Fruit fly (Drosophila melanogaster) Kc167 (cell line): ENCODE results near the gene CG4842.

Experiments
- Myc ChIP-seq: fragments of >200 bp; optimal IDR thresholded peaks from 2 replicates; lab custom pipeline; 2017; ENCODE audit warnings: missing external identifiers
- Sin3A ChIP-seq: fragments of >200 bp; optimal IDR thresholded peaks from 2 replicates; lab custom pipeline; 2018; ENCODE audit warnings: missing external identifiers
- h ChIP-seq: fragments of >200 bp; optimal IDR thresholded peaks from 3 replicates; lab custom pipeline; 2018; ENCODE audit warnings: missing external identifiers
- insv ChIP-seq: fragments of >200 bp; optimal IDR thresholded peaks from 3 replicates; lab custom pipeline; 2018; ENCODE audit warnings: missing external identifiers
- psq ChIP-seq: fragments of >200 bp; optimal IDR thresholded peaks from 2 replicates; lab custom pipeline; 2017; ENCODE audit warnings: missing external identifiers
- ttk ChIP-seq: sonication (Bioruptor generic); optimal IDR thresholded peaks from 2 replicates; lab custom pipeline; 2017; ENCODE audit warnings: missing external identifiers

The CG4842 gene

dm6 chr3L:16338703-16339102 lies 29.5 kb upstream of the CG4842 start, which contains the start of gene CG4998:
TSS of gene CG4998 (plus strand) at chr3L:16339003.
- TF ChIP-seq ttk (no peak), insv (no peak), Myc (lab: Kevin White, UChicago) (no peak), h (no peak), psq (lab: Kevin White, UChicago) (no peak), Sin3A (lab: Kevin White, UChicago) (no peak)

dm6 chr3L:16339463-16339862 lies 28.7 kb upstream of the CG4842 start:
- no peak for TF ChIP-seq insv
- TF ChIP-seq h, result no peak
- TF ChIP-seq psq (lab: Kevin White, UChicago), result no peak

- TF ChIP-seq Sin3A (lab: Kevin White, UChicago) (no peak), insv (no peak), ttk (no peak), Myc (lab: Kevin White, UChicago) (no peak), h (no peak), psq (lab: Kevin White, UChicago) (no peak)
These were observed 28.3 kb upstream of the CG4842 start for dm6 chr3L:16339873-16340272.

dm6 chr3L:16346023-16346422 lies 22.2 kb upstream of the CG4842 start, which contains the start of gene CG33257:
TSS of gene CG33257 (plus strand) at chr3L:16346323.
- TF ChIP-seq h (no peak), psq (lab: Kevin White, UChicago) (no peak), ttk (no peak), Myc (lab: Kevin White, UChicago) (no peak), insv (no peak), Sin3A (lab: Kevin White, UChicago) (no peak)

- no peak for TF ChIP-seq ttk
- TF ChIP-seq psq (lab: Kevin White, UChicago), result no peak
- TF ChIP-seq insv, result no peak
- TF ChIP-seq Myc (lab: Kevin White, UChicago), result no peak
- no peak for TF ChIP-seq Sin3A (lab: Kevin White, UChicago)
- TF ChIP-seq h, result no peak
These were observed 20.3 kb upstream of the CG4842 start, which contains the start of gene mRpS34 for dm6 chr3L:16347914-16348313. TSS of gene mRpS34 (plus strand) at chr3L:16348074.

- TF ChIP-seq h (no peak), ttk (no peak), psq (lab: Kevin White, UChicago) (no peak), insv (no peak), Myc (lab: Kevin White, UChicago) (no peak), Sin3A (lab: Kevin White, UChicago) (no peak)
These were observed 18.5 kb upstream of the CG4842 start for dm6 chr3L:16349686-16350085.

DNA sequence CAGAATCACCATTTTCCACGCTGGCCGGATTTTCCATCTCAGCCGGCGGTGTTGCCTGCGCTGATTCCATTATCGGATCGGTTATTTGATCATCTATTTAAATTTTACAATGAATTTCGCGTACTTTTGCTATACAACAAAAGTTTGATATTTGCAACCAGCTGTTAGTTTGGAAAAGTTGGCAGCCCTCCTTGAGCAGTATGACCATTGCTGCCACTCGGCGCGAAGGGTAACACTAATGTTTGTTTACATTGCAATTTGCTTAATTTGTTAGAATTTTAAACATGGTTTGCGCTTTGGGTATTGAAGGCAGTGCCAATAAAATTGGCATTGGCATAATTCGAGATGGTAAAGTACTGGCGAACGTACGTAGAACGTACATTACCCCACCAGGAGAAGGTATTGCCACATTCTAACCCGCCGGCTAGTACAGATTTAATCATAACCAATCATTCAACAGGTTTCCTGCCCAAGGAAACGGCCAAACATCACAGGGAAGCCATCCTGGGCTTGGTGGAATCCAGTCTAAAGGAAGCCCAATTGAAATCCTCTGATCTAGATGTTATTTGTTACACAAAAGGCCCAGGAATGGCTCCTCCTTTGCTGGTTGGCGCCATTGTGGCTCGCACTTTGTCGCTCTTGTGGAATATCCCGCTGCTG lies 16.3 kb upstream of the CG4842 start, which contains the start of the genes Golgin104 and Tcs3:
TSS of gene Golgin104 (minus strand) at position 182 of the 660 bp plus-strand sequence.
TSS of gene Tcs3 (plus strand) at position 222 of the 660 bp plus-strand sequence.
- TF ChIP-seq insv (no peak), Myc (lab: Kevin White, UChicago) (no peak), Sin3A (lab: Kevin White, UChicago) (no peak), psq (lab: Kevin White, UChicago) (no peak), h (no peak), ttk (no peak)

DNA sequence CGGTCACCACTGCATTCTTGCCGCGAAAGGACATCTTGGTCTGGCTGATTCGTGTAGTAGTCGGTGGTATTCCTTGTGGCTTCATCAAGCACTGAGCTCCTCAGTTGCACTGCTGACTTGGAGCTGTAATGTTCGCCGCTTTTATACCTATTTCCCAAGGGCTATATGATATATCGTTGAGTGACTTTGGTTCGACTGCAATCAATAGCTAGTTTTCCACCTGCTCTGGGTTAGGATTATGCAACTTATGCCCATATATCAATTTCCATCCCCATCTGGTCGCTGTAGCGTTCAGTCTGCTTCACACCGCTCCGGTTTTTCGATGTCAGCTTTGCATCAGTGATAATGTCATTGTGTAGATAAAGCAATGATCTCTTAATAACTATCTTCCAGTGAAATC lies 14.0 kb upstream of the CG4842 start, which contains the start of gene Pdh:
TSS of gene Pdh (minus strand) at position 101 of the 400 bp plus-strand sequence.
- TF ChIP-seq insv (no peak), Myc (lab: Kevin White, UChicago) (no peak), Sin3A (lab: Kevin White, UChicago) (no peak), ttk (no peak), h (no peak), psq (lab: Kevin White, UChicago) (no peak)

dm6 chr3L:16356171-16356765 lies 11.9 kb upstream of the CG4842 start:
- TF ChIP-seq Sin3A (lab: Kevin White, UChicago), result no peak
- no peak for TF ChIP-seq Myc (lab: Kevin White, UChicago)
- TF ChIP-seq insv, result no peak
- TF ChIP-seq h, result no peak
- TF ChIP-seq psq (lab: Kevin White, UChicago), result no peak

dm6 chr3L:16357187-16357728 lies 10.9 kb upstream of the CG4842 start:
- no peak for TF ChIP-seq h
- TF ChIP-seq psq (lab: Kevin White, UChicago), result no peak
- no peak for TF ChIP-seq insv
- no peak for TF ChIP-seq ttk
- TF ChIP-seq Sin3A (lab: Kevin White, UChicago), result no peak
- TF ChIP-seq Myc (lab: Kevin White, UChicago), result no peak

DNA sequence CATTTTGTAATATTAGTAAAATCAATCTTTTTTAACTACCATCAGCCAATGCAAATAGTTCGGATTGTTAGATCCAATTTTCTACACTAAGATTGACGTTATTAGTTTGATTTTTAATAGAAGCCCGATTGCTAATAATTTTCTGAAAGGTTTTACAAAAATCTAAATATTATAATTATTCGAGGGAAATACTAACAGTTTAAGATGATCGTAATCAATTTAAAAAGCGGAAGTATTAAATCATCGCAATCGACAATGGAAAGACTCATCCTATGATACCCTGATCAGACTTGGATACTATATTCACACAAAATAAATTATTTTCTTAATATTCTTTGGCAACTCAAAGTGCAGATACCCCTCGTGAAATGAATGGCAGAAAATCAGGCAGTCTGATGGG lies 10.3 kb upstream of the CG4842 start:
- no peak for TF ChIP-seq ttk
- no peak for TF ChIP-seq Myc (lab: Kevin White, UChicago)
- no peak for TF ChIP-seq insv
- no peak for TF ChIP-seq h
- no peak for TF ChIP-seq Sin3A (lab: Kevin White, UChicago)
- no peak for TF ChIP-seq psq (lab: Kevin White, UChicago)

dm6 chr3L:16359219-16359748 lies 8.9 kb upstream of the CG4842 start, which contains the start of gene ringer:
TSS of gene ringer (minus strand) at chr3L:16359428.
- no peak for TF ChIP-seq Myc (lab: Kevin White, UChicago)
- TF ChIP-seq ttk, result no peak
- TF ChIP-seq psq (lab: Kevin White, UChicago), result no peak
- TF ChIP-seq insv, result no peak
- TF ChIP-seq Sin3A (lab: Kevin White, UChicago), result no peak
- TF ChIP-seq h, result no peak
